Worm (Caenorhabditis elegans): ENCODE results near the gene fbxa-192.

The fbxa-192 gene

DNA sequence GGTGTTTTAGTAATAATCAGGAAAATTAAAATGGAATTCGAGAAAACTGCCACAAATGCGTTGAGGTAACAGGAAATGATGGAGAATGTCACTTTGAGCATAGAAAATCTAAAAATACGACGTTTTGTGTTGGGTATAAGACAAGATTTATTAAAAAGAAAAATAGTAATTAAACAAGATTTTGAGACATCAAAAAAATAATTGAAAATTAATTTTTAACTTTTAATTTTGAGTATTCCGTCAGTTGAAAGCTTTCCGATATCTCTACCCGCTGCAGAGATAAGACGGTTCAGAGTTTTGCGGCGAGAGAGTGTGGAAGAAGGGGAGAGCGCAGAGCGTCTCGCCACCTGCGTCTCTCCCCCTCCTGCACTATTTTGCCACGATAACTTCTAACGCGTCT is 23.0 kb upstream of the fbxa-192 start, which contains the start of gene str-93:
Gene str-93, minus strand, starts transcription at position 101 of the 400 bp plus-strand sequence.
- TF ChIP-seq nhr-12 (tag; optimal IDR thresholded peaks at IDR 0.05) (no peak), fos-1 (tag; optimal IDR thresholded peaks at IDR 0.05) (no peak), nhr-67 (tag; optimal IDR thresholded peaks at IDR 0.05) (no peak), nhr-43 (tag; optimal IDR thresholded peaks at IDR 0.05; ENCODE audit: poor library complexity, severe bottlenecking) (no peak), ceh-82 (tag; optimal IDR thresholded peaks at IDR 0.05) (no peak), sea-2 (GFP tag; optimal IDR thresholded peaks at IDR 0.05) (no peak), skn-1 (tag; optimal IDR thresholded peaks at IDR 0.05) (no peak), mdl-1 (tag; optimal IDR thresholded peaks at IDR 0.05) (no peak), unc-39 (tag; optimal IDR thresholded peaks at IDR 0.05) (no peak)

DNA sequence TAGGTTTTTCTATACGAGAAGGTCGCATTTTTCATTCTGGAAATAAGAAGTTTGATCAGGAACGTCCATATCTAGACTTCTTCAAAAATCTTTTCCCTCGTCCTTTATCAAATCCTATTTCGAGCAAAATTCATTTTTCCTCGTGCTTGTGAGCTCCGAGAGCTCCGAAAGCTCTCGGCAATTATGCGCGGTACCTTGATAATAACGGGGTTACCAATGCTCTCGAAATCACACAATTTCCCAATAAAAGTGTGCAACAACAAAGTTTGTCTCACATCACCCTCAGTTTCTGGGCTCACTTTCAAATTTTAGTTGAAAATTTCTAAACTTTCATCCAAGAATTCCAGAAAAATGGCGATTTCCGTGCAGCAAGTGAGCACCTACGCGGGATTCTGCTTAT is 18.2 kb upstream of the fbxa-192 start, which contains the start of gene str-89:
Gene str-89, plus strand, starts transcription at position 301 of the 400 bp plus-strand sequence.
- no peak for TF ChIP-seq unc-62 (GFP tag; optimal IDR thresholded peaks at IDR 0.05)
- no peak for TF ChIP-seq lin-39 (tag; optimal IDR thresholded peaks at IDR 0.05)
- no peak for TF ChIP-seq mml-1 (tag; optimal IDR thresholded peaks at IDR 0.05)
- TF ChIP-seq nhr-77 (tag; optimal IDR thresholded peaks at IDR 0.05) = no peak
- no peak for TF ChIP-seq skn-1 (tag; optimal IDR thresholded peaks at IDR 0.05)
- TF ChIP-seq ZK546.5 (tag; optimal IDR thresholded peaks at IDR 0.05) = no peak
- TF ChIP-seq nhr-23 (tag; optimal IDR thresholded peaks at IDR 0.05) = no peak

DNA sequence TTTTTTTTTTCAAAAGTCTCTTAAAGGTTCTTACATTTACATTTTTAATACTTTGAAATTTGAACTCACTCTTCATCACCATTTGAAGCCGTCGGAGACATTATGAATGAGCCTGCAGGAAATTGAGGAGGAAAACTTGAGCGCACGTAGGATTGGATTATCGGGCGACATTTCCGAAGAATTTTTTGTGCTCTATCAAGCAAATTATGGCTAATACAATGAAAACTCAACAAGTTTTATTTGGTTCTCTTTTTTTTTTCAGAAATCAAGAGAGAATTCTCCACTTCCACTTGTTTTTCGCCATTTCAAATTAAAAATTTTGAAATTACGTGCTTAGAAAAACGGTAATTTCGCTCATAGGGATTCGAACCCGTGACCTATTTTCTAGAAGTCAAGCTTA is 17.3 kb upstream of the fbxa-192 start, which contains the start of gene F59A1.12:
Gene F59A1.12, minus strand, starts transcription at position 101 of the 400 bp plus-strand sequence.
- no peak for TF ChIP-seq aly-2 (tag; optimal IDR thresholded peaks at IDR 0.05)
- no peak for TF ChIP-seq fos-1 (tag; optimal IDR thresholded peaks at IDR 0.05)
- TF ChIP-seq nhr-76 (tag; optimal IDR thresholded peaks at IDR 0.05) = no peak
- no peak for TF ChIP-seq ceh-28 (tag; optimal IDR thresholded peaks at IDR 0.05)
- TF ChIP-seq elt-3 (tag; optimal IDR thresholded peaks at IDR 0.05) = no peak
- no peak for TF ChIP-seq ama-1 (optimal IDR thresholded peaks at IDR 0.05)
- TF ChIP-seq unc-62 (GFP tag; optimal IDR thresholded peaks at IDR 0.05) = no peak

DNA sequence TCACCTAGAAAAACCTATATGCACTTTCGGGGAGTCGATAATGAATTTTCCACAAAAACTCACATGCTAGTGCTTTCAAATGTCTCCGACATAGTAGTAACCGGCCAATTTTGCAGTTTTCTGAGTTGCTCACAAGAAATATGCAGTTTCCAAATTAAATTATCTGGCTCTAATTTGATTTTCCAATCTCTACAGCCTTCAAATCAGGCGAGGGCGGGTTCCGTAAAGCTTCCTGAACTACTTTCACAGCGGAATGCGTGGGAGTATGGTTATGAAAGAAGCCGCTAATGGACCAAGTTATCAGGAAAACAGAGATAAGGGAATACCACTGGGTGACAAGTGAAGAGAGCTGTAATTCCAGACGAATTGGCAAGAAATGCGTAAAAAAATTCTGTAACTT is 15.6 kb upstream of the fbxa-192 start, which contains the start of gene F59A1.11:
Gene F59A1.11, minus strand, starts transcription at position 101 of the 400 bp plus-strand sequence.
- TF ChIP-seq elt-2 (tag; optimal IDR thresholded peaks at IDR 0.05) (no peak), mdl-1 (tag; optimal IDR thresholded peaks at IDR 0.05) (no peak), aly-2 (tag; optimal IDR thresholded peaks at IDR 0.05) (no peak), nhr-76 (tag; optimal IDR thresholded peaks at IDR 0.05) (no peak), pqm-1 (tag; optimal IDR thresholded peaks at IDR 0.05) (no peak), zag-1 (tag; optimal IDR thresholded peaks at IDR 0.05) (no peak), egl-27 (tag; optimal IDR thresholded peaks at IDR 0.05) (no peak), nhr-12 (tag; optimal IDR thresholded peaks at IDR 0.05) (no peak), mml-1 (tag; optimal IDR thresholded peaks at IDR 0.05) (no peak), ZK546.5 (tag; optimal IDR thresholded peaks at IDR 0.05) (no peak), lsy-12 (tag; optimal IDR thresholded peaks at IDR 0.05) (no peak), eor-1 (tag; optimal IDR thresholded peaks at IDR 0.05) (no peak)

ce11 chrV:17664367-17664766 is 14.0 kb upstream of the fbxa-192 start:
- no peak for TF ChIP-seq fos-1 (tag; optimal IDR thresholded peaks at IDR 0.05)
- TF ChIP-seq nhr-76 (tag; optimal IDR thresholded peaks at IDR 0.05) = no peak
- no peak for TF ChIP-seq elt-3 (tag; optimal IDR thresholded peaks at IDR 0.05)
- TF ChIP-seq sea-2 (GFP tag; optimal IDR thresholded peaks at IDR 0.05) = no peak
- no peak for TF ChIP-seq fkh-10 (GFP tag; optimal IDR thresholded peaks at IDR 0.05)
- no peak for TF ChIP-seq nhr-12 (tag; optimal IDR thresholded peaks at IDR 0.05)
- no peak for TF ChIP-seq skn-1 (tag; optimal IDR thresholded peaks at IDR 0.05)
- no peak for TF ChIP-seq lsy-12 (tag; optimal IDR thresholded peaks at IDR 0.05)
- no peak for TF ChIP-seq jun-1 (tag; optimal IDR thresholded peaks at IDR 0.05)
- no peak for TF ChIP-seq ceh-82 (tag; optimal IDR thresholded peaks at IDR 0.05)
- no peak for TF ChIP-seq egl-5 (tag; optimal IDR thresholded peaks at IDR 0.05)
- TF ChIP-seq ceh-28 (tag; optimal IDR thresholded peaks at IDR 0.05) = no peak
- no peak for TF ChIP-seq ceh-9 (tag; optimal IDR thresholded peaks at IDR 0.05)
- no peak for TF ChIP-seq ama-1 (optimal IDR thresholded peaks at IDR 0.05)
- no peak for TF ChIP-seq eor-1 (tag; optimal IDR thresholded peaks at IDR 0.05)
- no peak for TF ChIP-seq nhr-77 (tag; optimal IDR thresholded peaks at IDR 0.05)
- no peak for TF ChIP-seq daf-12 (tag; optimal IDR thresholded peaks at IDR 0.05)

ce11 chrV:17662260-17662659 is 11.9 kb upstream of the fbxa-192 start:
- TF ChIP-seq aly-2 (tag; optimal IDR thresholded peaks at IDR 0.05) = no peak
- no peak for TF ChIP-seq nhr-67 (tag; optimal IDR thresholded peaks at IDR 0.05)
- peak; percentile 81 for TF ChIP-seq pqm-1 (tag; optimal IDR thresholded peaks at IDR 0.05)
- peak; percentile 96 for TF ChIP-seq elt-2 (tag; optimal IDR thresholded peaks at IDR 0.05)

Data from whole organism, L3 larva.